Worm (Caenorhabditis elegans) whole organism, midembryonic: ENCODE data around the gene Y54G2A.11.

Experiments used
- cog-1 ChIP-seq: sonication (generic microtip); optimal IDR thresholded peaks from 2 replicates; lab custom pipeline; 2016; ENCODE audit warnings: missing genetic modification characterization, missing compliant biosample characterization
- klf-2 ChIP-seq: fragments of 200-800 bp; sonication (Bioruptor generic); conservative IDR thresholded peaks from 2 replicates; pipeline ENCODE4 v1.3.6; 2022; ENCODE audit warnings: missing genetic modification reagents, missing genetic modification characterization, missing compliant biosample characterization
- ref-1 ChIP-seq: fragments of 200-800 bp; sonication (Bioruptor generic); conservative IDR thresholded peaks from 2 replicates; pipeline ENCODE4 v1.3.6; 2022; ENCODE audit warnings: missing genetic modification reagents, missing genetic modification characterization, missing compliant biosample characterization
- tab-1 ChIP-seq: fragments of 200-800 bp; sonication (Bioruptor generic); IDR thresholded peaks from 2 replicates; pipeline ENCODE4 v1.3.6; 2022; ENCODE audit warnings: missing genetic modification characterization, missing compliant biosample characterization

ce11 chrIV:2762380-2762779 is 9.2 kb downstream of the Y54G2A.11 start, which contains the start of gene Y54G2A.77:
- no peak for TF ChIP-seq ref-1 (GFP tag; lab: Robert Waterston, UW)
- TF ChIP-seq tab-1 (GFP tag; lab: Robert Waterston, UW): no peak
- no peak for TF ChIP-seq klf-2 (GFP tag; lab: Robert Waterston, UW)
- no peak for TF ChIP-seq cog-1 (tag; lab: Kevin White, UChicago)
